Worm (Caenorhabditis elegans): ENCODE data around the gene F32D8.7.

The F32D8.7 gene

DNA sequence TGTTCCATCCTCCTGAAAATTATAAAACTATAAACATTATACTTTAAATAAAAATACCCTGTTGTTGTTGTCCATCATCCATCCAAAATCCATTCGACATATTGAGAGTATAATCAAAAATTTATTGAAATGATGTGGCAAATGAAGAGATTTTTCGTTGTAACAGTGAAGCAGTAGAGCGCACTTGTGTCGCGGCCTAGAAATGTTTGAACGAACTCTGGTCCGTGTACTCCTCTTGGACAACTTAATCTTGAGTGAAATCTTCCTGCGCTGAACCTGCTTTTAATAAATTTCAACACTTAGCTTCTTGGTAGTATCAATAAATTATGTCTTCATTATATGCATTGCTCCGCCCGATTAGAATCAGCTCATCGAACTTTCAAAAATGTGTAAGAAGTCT lies 3.6 kb upstream of the F32D8.7 start, which contains the start of the genes F32D8.14 and F32D8.5:
TSS of gene F32D8.14 (minus strand) at position 188 of the 400 bp plus-strand sequence.
TSS of gene F32D8.5 (plus strand) at position 200 of the 400 bp plus-strand sequence.
- TF ChIP-seq blmp-1 (tag; optimal IDR thresholded peaks at IDR 0.05) (peak; percentile 68), elt-3 (tag; optimal IDR thresholded peaks at IDR 0.05) (peak in 1 of 6 experiments; percentile 77), snpc-4 (tag; optimal IDR thresholded peaks at IDR 0.05) (peak; percentile 51), sup-37 (GFP tag; optimal IDR thresholded peaks at IDR 0.05) (peak; percentile 16), nhr-47 (tag; optimal IDR thresholded peaks at IDR 0.05) (peak; percentile 89), zip-4 (GFP tag; optimal IDR thresholded peaks at IDR 0.05) (peak; percentile 9), lsy-2 (tag; optimal IDR thresholded peaks at IDR 0.05) (peak; percentile 87 to 89), egl-27 (tag; optimal IDR thresholded peaks at IDR 0.05) (no peak), ceh-90 (tag; optimal IDR thresholded peaks at IDR 0.05) (peak; percentile 88), zag-1 (tag; optimal IDR thresholded peaks at IDR 0.05) (no peak), tlp-1 (tag; optimal IDR thresholded peaks at IDR 0.05) (no peak), mef-2 (tag; optimal IDR thresholded peaks at IDR 0.05) (no peak), tbx-2 (tag; optimal IDR thresholded peaks at IDR 0.05) (peak; percentile 90), C16A3.4 (tag; optimal IDR thresholded peaks at IDR 0.05) (peak; percentile 88), nhr-20 (tag; optimal IDR thresholded peaks at IDR 0.05) (peak; percentile 91), fkh-10 (GFP tag; optimal IDR thresholded peaks at IDR 0.05) (no peak), unc-98 (GFP tag; IDR thresholded peaks at IDR 0.05) (peak; percentile 33; the same call in 1 of the 2 replicates), nhr-12 (tag; optimal IDR thresholded peaks at IDR 0.05) (no peak), swsn-7 (tag; optimal IDR thresholded peaks at IDR 0.05) (peak; percentile 91), skn-1 (tag; optimal IDR thresholded peaks at IDR 0.05) (peak; percentile 79), ztf-11 (tag; optimal IDR thresholded peaks at IDR 0.05) (peak in 1 of 2 experiments; percentile 86), aha-1 (tag; optimal IDR thresholded peaks at IDR 0.05) (no peak), nhr-71 (tag; optimal IDR thresholded peaks at IDR 0.05) (peak; percentile 94), vab-15 (tag; optimal IDR thresholded peaks at IDR 0.05) (peak; percentile 61), F16B12.6 (tag; optimal IDR thresholded peaks at IDR 0.05) (no peak), alr-1 (tag; optimal IDR thresholded peaks at IDR 0.05; ENCODE audit: borderline replicate concordance) (no peak), nhr-90 (tag; optimal IDR thresholded peaks at IDR 0.05; ENCODE audit: poor library complexity) (peak; percentile 88), sptf-1 (tag; optimal IDR thresholded peaks at IDR 0.05) (no peak), ceh-88 (GFP tag; IDR thresholded peaks at IDR 0.05) (no peak; the same call in 1 of the 2 replicates), hlh-17 (GFP tag; optimal IDR thresholded peaks at IDR 0.05; ENCODE audit: borderline replicate concordance) (no peak), Y116A8C.19 (tag; optimal IDR thresholded peaks at IDR 0.05; ENCODE audit: borderline replicate concordance) (peak; percentile 60), nhr-237 (tag; optimal IDR thresholded peaks at IDR 0.05) (peak; percentile 27), lir-3 (tag; optimal IDR thresholded peaks at IDR 0.05; ENCODE audit: poor library complexity) (peak; percentile 96), ama-1 (optimal IDR thresholded peaks at IDR 0.05) (no peak), lin-13 (GFP tag; optimal IDR thresholded peaks at IDR 0.05) (peak; percentile 75), lin-15B (tag; optimal IDR thresholded peaks at IDR 0.05) (peak; percentile 84), jun-1 (tag; optimal IDR thresholded peaks at IDR 0.05) (peak; percentile 56), ceh-82 (tag; optimal IDR thresholded peaks at IDR 0.05) (peak; percentile 56 to 84 (median 76)), lin-35 (GFP tag; optimal IDR thresholded peaks at IDR 0.05) (peak; percentile 85 to 88), pax-3 (tag; optimal IDR thresholded peaks at IDR 0.05) (peak; percentile 79), pag-3 (tag; optimal IDR thresholded peaks at IDR 0.05; ENCODE audit: borderline replicate concordance, insufficient read depth) (no peak), grh-1 (GFP tag; IDR thresholded peaks at IDR 0.05) (peak; percentile 16; the same call in 1 of the 2 replicates), hlh-4 (tag; optimal IDR thresholded peaks at IDR 0.05) (peak; percentile 9), rnt-1 (tag; optimal IDR thresholded peaks at IDR 0.05) (peak; percentile 98), unc-30 (tag; optimal IDR thresholded peaks at IDR 0.05) (no peak), unc-62 (GFP tag; optimal IDR thresholded peaks at IDR 0.05) (no peak), lin-14 (GFP tag; optimal IDR thresholded peaks at IDR 0.05) (peak; percentile 93), mab-9 (GFP tag; IDR thresholded peaks at IDR 0.05) (peak; percentile 46; the same call in 1 of the 2 replicates), aly-2 (tag; optimal IDR thresholded peaks at IDR 0.05) (peak; percentile 4), ets-5 (GFP tag; IDR thresholded peaks at IDR 0.05) (no peak), irx-1 (tag; optimal IDR thresholded peaks at IDR 0.05) (peak; percentile 90), nhr-11 (tag; optimal IDR thresholded peaks at IDR 0.05) (no peak)
